Fruit fly (Drosophila melanogaster) whole organism, embryonic: ENCODE results near the gene CG5521.
A peak's percentile ranks its signal among the peaks of the same experiment; 100 is the strongest.

Experiments used
- Adf1 ChIP-seq: fragments of 200-800 bp; sonication (Bioruptor generic); IDR thresholded peaks from 2 replicates; pipeline ENCODE4 v1.3.6; 2022; ENCODE audit warnings: missing biosample characterization, missing genetic modification characterization
- Aef1 ChIP-seq: fragments of 200-800 bp; sonication (Bioruptor generic); IDR thresholded peaks from 3 replicates; pipeline ENCODE4 v1.3.6; 2022; ENCODE audit warnings: missing biosample characterization, missing genetic modification characterization
- CG10431 ChIP-seq: fragments of 200-800 bp; sonication (Bioruptor generic); optimal IDR thresholded peaks from 3 replicates; lab custom pipeline; 2018; ENCODE audit warnings: missing biosample characterization, mild to moderate bottlenecking, missing genetic modification characterization
- CG13287 ChIP-seq: fragments of 200-800 bp; sonication (Bioruptor generic); IDR thresholded peaks from 2 replicates; pipeline ENCODE4 v1.3.6; 2022; ENCODE audit warnings: missing biosample characterization, missing genetic modification characterization; ENCODE audit not compliant: partially characterized antibody
- CG15479 ChIP-seq: fragments of 200-800 bp; sonication (Bioruptor generic); optimal IDR thresholded peaks from 3 replicates; lab custom pipeline; 2019; ENCODE audit warnings: missing biosample characterization, mild to moderate bottlenecking, missing genetic modification characterization, moderate library complexity
- CG15514 ChIP-seq: fragments of 200-800 bp; sonication (Bioruptor generic); optimal IDR thresholded peaks from 3 replicates; lab custom pipeline; 2017; ENCODE audit warnings: missing biosample characterization, missing genetic modification characterization, mild to moderate bottlenecking, moderate library complexity, missing genetic modification reagents
- CG17186 ChIP-seq: fragments of 200-800 bp; sonication (Bioruptor generic); optimal IDR thresholded peaks from 3 replicates; lab custom pipeline; 2017; ENCODE audit warnings: missing biosample characterization, missing genetic modification reagents, missing genetic modification characterization
- CG18262 ChIP-seq: fragments of 200-800 bp; optimal IDR thresholded peaks from 3 replicates; lab custom pipeline; 2019; ENCODE audit warnings: missing biosample characterization, mild to moderate bottlenecking, missing genetic modification characterization, moderate library complexity
- CG2116 ChIP-seq: fragments of 200-800 bp; sonication (Bioruptor generic); optimal IDR thresholded peaks from 3 replicates; lab custom pipeline; 2018; ENCODE audit warnings: missing biosample characterization, mild to moderate bottlenecking, missing genetic modification characterization
- CG2129 ChIP-seq: fragments of 200-800 bp; sonication (Bioruptor generic); IDR thresholded peaks from 2 replicates; pipeline ENCODE4 v1.3.6; 2022; ENCODE audit warnings: missing biosample characterization, missing genetic modification characterization; ENCODE audit not compliant: partially characterized antibody
- CG2712 ChIP-seq: fragments of 200-800 bp; optimal IDR thresholded peaks from 3 replicates; lab custom pipeline; 2019; ENCODE audit warnings: missing biosample characterization, mild to moderate bottlenecking, missing genetic modification characterization, moderate library complexity
- CG31441 ChIP-seq: fragments of 200-800 bp; sonication (Bioruptor generic); IDR thresholded peaks from 2 replicates; pipeline ENCODE4 v1.3.6; 2022; ENCODE audit warnings: missing biosample characterization, missing genetic modification characterization
- CG32532 ChIP-seq: fragments of 200-800 bp; sonication (Bioruptor generic); IDR thresholded peaks from 2 replicates; pipeline ENCODE4 v1.3.6; 2022; ENCODE audit warnings: missing biosample characterization, missing genetic modification characterization
- CG34224 ChIP-seq: fragments of 200-800 bp; sonication (Bioruptor generic); IDR thresholded peaks from 3 replicates; pipeline ENCODE4 v1.3.6; 2022; ENCODE audit warnings: missing biosample characterization, missing genetic modification characterization; ENCODE audit not compliant: partially characterized antibody
- CG6791 ChIP-seq: fragments of 200-800 bp; sonication (Bioruptor generic); IDR thresholded peaks from 3 replicates; pipeline ENCODE4 v1.3.6; 2022; ENCODE audit warnings: missing biosample characterization, missing genetic modification characterization; ENCODE audit not compliant: partially characterized antibody
- CG8290 ChIP-seq, 3 experiments: fragments of 200-800 bp; sonication (Bioruptor generic); optimal IDR thresholded peaks; 2 replicates each; lab custom pipeline; 2016 to 2019; ENCODE audit warnings: missing biosample characterization in 3 of 3, missing genetic modification characterization in 3 of 3, mild to moderate bottlenecking in 2 of 3, moderate library complexity in 1 of 3
- CoRest ChIP-seq: fragments of 200-800 bp; sonication (Bioruptor generic); optimal IDR thresholded peaks from 3 replicates; lab custom pipeline; 2018; ENCODE audit warnings: missing biosample characterization, mild to moderate bottlenecking, missing genetic modification characterization, moderate library complexity
- Dref ChIP-seq: fragments of 200-800 bp; sonication (Bioruptor generic); IDR thresholded peaks from 2 replicates; pipeline ENCODE4 v1.3.6; 2022; ENCODE audit warnings: missing biosample characterization, missing genetic modification characterization
- Fer1 ChIP-seq: fragments of 200-800 bp; sonication (Bioruptor generic); optimal IDR thresholded peaks from 2 replicates; lab custom pipeline; 2017; ENCODE audit warnings: missing biosample characterization, mild to moderate bottlenecking, missing genetic modification characterization
- HLH4C ChIP-seq: fragments of 200-800 bp; sonication (Bioruptor generic); IDR thresholded peaks from 3 replicates; pipeline ENCODE4 v1.3.6; 2022; ENCODE audit warnings: missing biosample characterization, missing genetic modification characterization; ENCODE audit not compliant: partially characterized antibody
- MBD-R2 ChIP-seq: fragments of 200-800 bp; sonication (Bioruptor generic); IDR thresholded peaks from 2 replicates; pipeline ENCODE4 v1.3.6; 2022; ENCODE audit warnings: missing biosample characterization, missing genetic modification characterization
- MESR4 ChIP-seq: fragments of 200-800 bp; sonication (Bioruptor generic); optimal IDR thresholded peaks from 2 replicates; lab custom pipeline; 2018; ENCODE audit warnings: missing biosample characterization, mild to moderate bottlenecking, missing genetic modification characterization, moderate library complexity
- MTF-1 ChIP-seq: fragments of 200-800 bp; sonication (Bioruptor generic); optimal IDR thresholded peaks from 2 replicates; lab custom pipeline; 2018; ENCODE audit warnings: missing biosample characterization, mild to moderate bottlenecking, missing genetic modification characterization, borderline replicate concordance
- Max ChIP-seq: fragments of 200-800 bp; sonication (Bioruptor generic); optimal IDR thresholded peaks from 2 replicates; lab custom pipeline; 2016; ENCODE audit warnings: missing biosample characterization, mild to moderate bottlenecking, missing genetic modification characterization
- Scr ChIP-seq: fragments of 200-800 bp; sonication (Bioruptor generic); IDR thresholded peaks from 2 replicates; pipeline ENCODE4 v1.3.6; 2022; ENCODE audit warnings: missing biosample characterization, missing genetic modification characterization; ENCODE audit not compliant: partially characterized antibody
- Sox100B ChIP-seq: fragments of 200-800 bp; sonication (Bioruptor generic); optimal IDR thresholded peaks from 3 replicates; lab custom pipeline; 2018; ENCODE audit warnings: missing biosample characterization, mild to moderate bottlenecking, missing genetic modification characterization
- Stat92E ChIP-seq, 3 experiments: fragments of >200 bp in 2 of 3; fragments of 200-800 bp in 1 of 3; sonication (Bioruptor generic) in 1 of 3; optimal IDR thresholded peaks; 2 replicates each; lab custom pipeline; 2017 to 2019; ENCODE audit warnings: missing biosample characterization in 3 of 3, missing genetic modification characterization in 3 of 3, mild to moderate bottlenecking in 1 of 3, moderate library complexity in 1 of 3
- TFAM ChIP-seq: fragments of 200-800 bp; sonication (Bioruptor generic); optimal IDR thresholded peaks from 2 replicates; lab custom pipeline; 2017; ENCODE audit warnings: missing biosample characterization, missing genetic modification characterization, inconsistent platforms
- Vsx1 ChIP-seq: fragments of 200-800 bp; sonication (Bioruptor generic); optimal IDR thresholded peaks from 2 replicates; lab custom pipeline; 2017; ENCODE audit warnings: missing biosample characterization, mild to moderate bottlenecking, missing genetic modification characterization, missing genetic modification reagents
- bab2 ChIP-seq: fragments of 200-800 bp; sonication (Bioruptor generic); optimal IDR thresholded peaks from 2 replicates; lab custom pipeline; 2016; ENCODE audit warnings: missing biosample characterization, missing genetic modification characterization
- cg ChIP-seq: fragments of 200-800 bp; sonication (Bioruptor generic); optimal IDR thresholded peaks from 3 replicates; lab custom pipeline; 2019; ENCODE audit warnings: missing biosample characterization, mild to moderate bottlenecking, missing genetic modification characterization, moderate library complexity
- chinmo ChIP-seq: fragments of 200-800 bp; sonication (Bioruptor generic); IDR thresholded peaks from 4 replicates; pipeline ENCODE4 v1.3.6; 2022; ENCODE audit warnings: missing biosample characterization, missing genetic modification characterization; ENCODE audit not compliant: partially characterized antibody
- croc ChIP-seq: fragments of 200-800 bp; sonication (Bioruptor generic); conservative IDR thresholded peaks from 3 replicates; pipeline ENCODE4 v1.3.6; 2022; ENCODE audit warnings: missing biosample characterization, missing genetic modification characterization
- fd64A ChIP-seq: fragments of 200-800 bp; sonication (Bioruptor generic); optimal IDR thresholded peaks from 3 replicates; lab custom pipeline; 2018; ENCODE audit warnings: missing biosample characterization, mild to moderate bottlenecking, missing genetic modification characterization
- gfzf ChIP-seq: fragments of 200-800 bp; sonication (Bioruptor generic); optimal IDR thresholded peaks from 2 replicates; lab custom pipeline; 2016; ENCODE audit warnings: missing biosample characterization, mild to moderate bottlenecking, missing genetic modification characterization, moderate library complexity
- gro ChIP-seq: fragments of 200-800 bp; sonication (Bioruptor generic); optimal IDR thresholded peaks from 2 replicates; lab custom pipeline; 2016; ENCODE audit warnings: missing biosample characterization, missing genetic modification characterization
- gsb-n ChIP-seq: fragments of 200-800 bp; sonication (Bioruptor generic); optimal IDR thresholded peaks from 3 replicates; lab custom pipeline; 2018; ENCODE audit warnings: missing biosample characterization, mild to moderate bottlenecking, missing genetic modification characterization
- hb ChIP-seq: fragments of 200-800 bp; sonication (Bioruptor generic); IDR thresholded peaks from 3 replicates; pipeline ENCODE4 v1.3.6; 2022; ENCODE audit warnings: missing biosample characterization, missing genetic modification characterization; ENCODE audit not compliant: partially characterized antibody
- knrl ChIP-seq: fragments of 200-800 bp; sonication (Bioruptor generic); IDR thresholded peaks from 3 replicates; pipeline ENCODE4 v1.3.6; 2022; ENCODE audit warnings: missing biosample characterization, missing genetic modification characterization; ENCODE audit not compliant: partially characterized antibody
- peb ChIP-seq: fragments of 200-800 bp; sonication (Bioruptor generic); IDR thresholded peaks from 2 replicates; pipeline ENCODE4 v1.3.6; 2022; ENCODE audit warnings: missing biosample characterization, missing genetic modification characterization
- pzg ChIP-seq: fragments of 200-800 bp; sonication (Bioruptor generic); optimal IDR thresholded peaks from 3 replicates; lab custom pipeline; 2018; ENCODE audit warnings: missing biosample characterization, mild to moderate bottlenecking, missing genetic modification characterization, moderate library complexity
- sim ChIP-seq: fragments of 200-800 bp; sonication (Bioruptor generic); IDR thresholded peaks from 2 replicates; pipeline ENCODE4 v1.3.6; 2022; ENCODE audit warnings: missing biosample characterization, missing genetic modification characterization
- stwl ChIP-seq: fragments of 200-800 bp; sonication (Bioruptor generic); optimal IDR thresholded peaks from 3 replicates; lab custom pipeline; 2018; ENCODE audit warnings: missing biosample characterization, mild to moderate bottlenecking, missing genetic modification characterization, moderate library complexity
- vnd ChIP-seq: fragments of 200-800 bp; sonication (Bioruptor generic); IDR thresholded peaks from 3 replicates; pipeline ENCODE4 v1.3.6; 2022; ENCODE audit warnings: missing biosample characterization, missing genetic modification characterization; ENCODE audit not compliant: partially characterized antibody
- vvl ChIP-seq: fragments of 200-800 bp; sonication (Bioruptor generic); IDR thresholded peaks from 2 replicates; pipeline ENCODE4 v1.3.6; 2022; ENCODE audit warnings: missing biosample characterization, missing genetic modification characterization
- zen2 ChIP-seq: fragments of 200-800 bp; sonication (Bioruptor generic); IDR thresholded peaks from 3 replicates; pipeline ENCODE4 v1.3.6; 2022; ENCODE audit warnings: missing biosample characterization, missing genetic modification characterization; ENCODE audit not compliant: partially characterized antibody

The CG5521 gene

dm6 chr3R:26964452-26965133 is 2.1 kb upstream of the CG5521 start, which contains the start of gene Tsp97E (continued):
- TF ChIP-seq MBD-R2 (GFP tag; lab: Robert Waterston, UW) (peak; percentile 12; the same call in 1 of the 2 replicates), Scr (GFP tag; lab: Robert Waterston, UW) (peak; percentile 79), knrl (peak; percentile 61), vnd (GFP tag; lab: Robert Waterston, UW) (peak; percentile 76), stwl (tag; lab: Kevin White, UChicago) (peak; percentile 70), peb (GFP tag; lab: Robert Waterston, UW) (no peak), fd64A (GFP tag; lab: Kevin White, UChicago) (no peak), chinmo (GFP tag; lab: Robert Waterston, UW) (peak; percentile 78; the same call in 1 of the 4 replicates), CG15479 (GFP tag; lab: Kevin White, UChicago) (peak; percentile 41), CG2712 (tag; lab: Kevin White, UChicago) (peak; percentile 49), gro (GFP tag; lab: Kevin White, UChicago) (peak; percentile 26), gsb-n (peak; percentile 15), CG2129 (GFP tag; lab: Robert Waterston, UW) (peak; percentile 48), MESR4 (GFP tag; lab: Kevin White, UChicago) (peak; percentile 87), vvl (GFP tag; lab: Robert Waterston, UW) (no peak), Fer1 (peak; percentile 2), CG6791 (GFP tag; lab: Robert Waterston, UW) (peak; percentile 77), CG17186 (GFP tag; lab: Kevin White, UChicago) (peak; percentile 27), CG18262 (peak; percentile 39), CG8290 (GFP tag; optimal IDR thresholded peaks at IDR 0.05; lab: Kevin White, UChicago) (no peak), CG8290 (tag; optimal IDR thresholded peaks at IDR 0.05; lab: Kevin White, UChicago) (peak in 1 of 2 experiments; percentile 5), pzg (GFP tag; lab: Kevin White, UChicago) (peak; percentile 59), Adf1 (no peak), CG10431 (peak; percentile 23), MTF-1 (GFP tag; lab: Kevin White, UChicago) (no peak), CG31441 (GFP tag; lab: Robert Waterston, UW) (0 out of 2 replicates have a peak, but pooled peaks have one; percentile 21), Dref (GFP tag; lab: Robert Waterston, UW) (peak; percentile 85), hb (GFP tag; lab: Robert Waterston, UW) (peak; percentile 80), bab2 (GFP tag; lab: Kevin White, UChicago) (no peak), Vsx1 (peak; percentile 50), Sox100B (GFP tag; lab: Kevin White, UChicago) (peak; percentile 23), CG15514 (GFP tag; lab: Kevin White, UChicago) (peak; percentile 87), Max (peak; percentile 12), gfzf (GFP tag; lab: Kevin White, UChicago) (peak; percentile 58), zen2 (GFP tag; lab: Robert Waterston, UW) (peak; percentile 54; the same call in 1 of the 3 replicates), croc (GFP tag; lab: Robert Waterston, UW) (no peak), CG34224 (peak; percentile 86), TFAM (GFP tag; lab: Kevin White, UChicago) (no peak), CG13287 (GFP tag; lab: Robert Waterston, UW) (peak; percentile 86), CG2116 (peak; percentile 99), Stat92E (GFP tag; optimal IDR thresholded peaks at IDR 0.05; lab: Kevin White, UChicago) (peak in 1 of 3 experiments; percentile 34), CoRest (peak; percentile 46), CG32532 (GFP tag; lab: Robert Waterston, UW) (no peak), Aef1 (peak; percentile 48; the same call in 2 of the 3 replicates), cg (GFP tag; lab: Kevin White, UChicago) (peak; percentile 2), HLH4C (GFP tag; lab: Robert Waterston, UW) (peak; percentile 96), sim (GFP tag; lab: Robert Waterston, UW) (no peak)
